Fruit fly (Drosophila melanogaster): ENCODE results near the gene CG13841.

CG13841 gene

DNA sequence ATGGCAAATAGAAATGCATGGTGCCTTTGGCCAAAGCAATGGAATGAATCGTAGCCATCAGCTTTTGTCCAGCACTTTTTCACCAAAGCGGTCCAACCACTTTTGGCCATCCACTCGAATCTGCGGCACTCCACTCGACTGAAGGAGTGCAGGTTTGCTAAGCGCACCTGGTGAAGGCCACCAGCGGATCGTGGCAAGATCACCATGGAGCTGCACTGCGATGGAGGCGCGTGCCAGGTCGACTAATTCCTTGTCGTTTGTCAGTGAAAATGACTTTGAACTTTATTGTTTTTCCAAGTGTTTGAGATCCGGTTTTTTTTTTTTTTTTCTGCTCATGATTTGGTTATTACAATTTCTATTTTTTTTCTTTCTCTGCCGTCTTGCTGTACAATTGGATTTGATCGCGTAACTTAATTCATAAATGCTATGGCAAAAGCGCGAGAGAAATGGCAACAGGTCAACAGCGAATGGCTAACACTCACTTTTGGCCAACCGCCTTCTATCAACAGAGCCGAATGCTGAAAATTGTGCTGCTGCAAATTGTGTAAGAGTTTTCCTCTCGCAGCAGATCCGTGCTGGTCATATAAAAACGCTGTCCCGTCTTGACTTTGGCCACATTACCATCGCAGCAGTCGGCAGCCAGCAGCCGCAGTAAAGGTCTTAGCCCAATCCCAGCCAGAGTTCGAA is 36.3 kb upstream of the CG13841 start, which contains the start of gene CG7031:
Gene CG7031 (plus strand): TSS at position 637 of the 687 bp plus-strand sequence.
- TF ChIP-seq knrl (GFP tag; IDR thresholded peaks at IDR 0.05; ENCODE audit: partially characterized antibody) = no peak
- TF ChIP-seq CG6272 (GFP tag; IDR thresholded peaks at IDR 0.05) = no peak
- peak; percentile 85 for TF ChIP-seq CG18011 (GFP tag; optimal IDR thresholded peaks at IDR 0.05)
- no peak for TF ChIP-seq Hr39 (optimal IDR thresholded peaks at IDR 0.05)
- TF ChIP-seq shn (GFP tag; optimal IDR thresholded peaks at IDR 0.05) = no peak

DNA sequence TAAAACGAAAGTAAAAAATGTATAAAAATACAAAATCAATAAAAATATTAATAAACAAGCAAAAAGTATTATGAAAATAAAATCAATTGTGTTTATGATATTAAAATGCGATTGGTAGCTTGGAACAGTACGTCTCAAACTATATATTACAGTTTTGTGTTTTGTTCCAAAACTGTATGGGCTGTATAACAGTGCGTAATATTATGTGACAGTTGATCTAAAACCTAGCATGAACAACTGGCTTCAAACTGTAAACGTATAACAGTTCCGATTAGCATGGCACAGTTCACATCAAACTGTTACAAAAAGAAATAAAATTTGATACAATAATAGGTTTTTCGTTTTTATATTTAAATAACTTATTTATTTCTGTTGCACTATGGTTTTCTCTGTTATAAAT is 26.5 kb upstream of the CG13841 start:
- peak; percentile 53 for TF ChIP-seq Scr (GFP tag; IDR thresholded peaks at IDR 0.05; ENCODE audit: partially characterized antibody)
- TF ChIP-seq CG15601 (tag; optimal IDR thresholded peaks at IDR 0.05) = no peak
- TF ChIP-seq run (tag; optimal IDR thresholded peaks at IDR 0.05) = no peak
- no peak for TF ChIP-seq Lpt (GFP tag; optimal IDR thresholded peaks at IDR 0.05)
- no peak for TF ChIP-seq CG4360 (GFP tag; IDR thresholded peaks at IDR 0.05)
- peak; percentile 55; the same call in 1 of the 3 replicates for TF ChIP-seq HLH4C (GFP tag; IDR thresholded peaks at IDR 0.05; ENCODE audit: partially characterized antibody)
- peak; percentile 97 for TF ChIP-seq cad (GFP tag; optimal IDR thresholded peaks at IDR 0.05)
- TF ChIP-seq dpn (GFP tag; optimal IDR thresholded peaks at IDR 0.05) = peak in 1 of 2 experiments; percentile 1
- no peak for TF ChIP-seq al (GFP tag; IDR thresholded peaks at IDR 0.05)
- no peak for TF ChIP-seq Hr3 (GFP tag; optimal IDR thresholded peaks at IDR 0.05)
- TF ChIP-seq TFAM (GFP tag; optimal IDR thresholded peaks at IDR 0.05) = no peak
- no peak for TF ChIP-seq CG11247 (GFP tag; IDR thresholded peaks at IDR 0.05)
- TF ChIP-seq bowl (GFP tag; IDR thresholded peaks at IDR 0.05) = no peak
- no peak for TF ChIP-seq kay (GFP tag; optimal IDR thresholded peaks at IDR 0.05)
- TF ChIP-seq CG8765 (GFP tag; IDR thresholded peaks at IDR 0.05) = no peak; the same call in 1 of the 2 replicates
- no peak; the same call in 2 of the 3 replicates for TF ChIP-seq vnd (GFP tag; IDR thresholded peaks at IDR 0.05; ENCODE audit: partially characterized antibody)
- TF ChIP-seq CG31388 (GFP tag; optimal IDR thresholded peaks at IDR 0.05) = no peak
- no peak for TF ChIP-seq mld (GFP tag; IDR thresholded peaks at IDR 0.05; ENCODE audit: partially characterized antibody)
- TF ChIP-seq usp (GFP tag; optimal IDR thresholded peaks at IDR 0.05) = no peak
- TF ChIP-seq wor (GFP tag; IDR thresholded peaks at IDR 0.05) = no peak
- no peak for TF ChIP-seq Asciz (GFP tag; optimal IDR thresholded peaks at IDR 0.05)
- no peak for TF ChIP-seq CG12769 (tag; optimal IDR thresholded peaks at IDR 0.05)
- no peak for TF ChIP-seq CG12104 (GFP tag; optimal IDR thresholded peaks at IDR 0.05)
- no peak for TF ChIP-seq emc (GFP tag; optimal IDR thresholded peaks at IDR 0.05)
- TF ChIP-seq sd (tag; optimal IDR thresholded peaks at IDR 0.05) = no peak
- peak; percentile 64; the same call in 1 of the 2 replicates for TF ChIP-seq amos (GFP tag; IDR thresholded peaks at IDR 0.05; ENCODE audit: partially characterized antibody)
- no peak for TF ChIP-seq ind (GFP tag; optimal IDR thresholded peaks at IDR 0.05)
- TF ChIP-seq Bgb (GFP tag; IDR thresholded peaks at IDR 0.05; ENCODE audit: partially characterized antibody) = peak; percentile 73
- TF ChIP-seq Doc2 (GFP tag; IDR thresholded peaks at IDR 0.05) = no peak
- TF ChIP-seq unpg (GFP tag; optimal IDR thresholded peaks at IDR 0.05) = no peak
- TF ChIP-seq Bteb2 (GFP tag; optimal IDR thresholded peaks at IDR 0.05) = no peak
- no peak for TF ChIP-seq B-H1 (GFP tag; IDR thresholded peaks at IDR 0.05)
- peak; percentile 96 for TF ChIP-seq CG2199 (GFP tag; IDR thresholded peaks at IDR 0.05)
- no peak for TF ChIP-seq br (optimal IDR thresholded peaks at IDR 0.05)
- TF ChIP-seq Hand (GFP tag; optimal IDR thresholded peaks at IDR 0.05) = no peak
- no peak for TF ChIP-seq CG7556 (GFP tag; optimal IDR thresholded peaks at IDR 0.05)
- no peak for TF ChIP-seq danr (GFP tag; IDR thresholded peaks at IDR 0.05)
- no peak for TF ChIP-seq CG10959 (GFP tag; IDR thresholded peaks at IDR 0.05)
- TF ChIP-seq Six4 (GFP tag; optimal IDR thresholded peaks at IDR 0.05) = no peak
- TF ChIP-seq repo (GFP tag; optimal IDR thresholded peaks at IDR 0.05) = no peak
- no peak for TF ChIP-seq CG15073 (GFP tag; optimal IDR thresholded peaks at IDR 0.05)
- no peak for TF ChIP-seq Sox102F (GFP tag; optimal IDR thresholded peaks at IDR 0.05)
- no peak for TF ChIP-seq Rx (GFP tag; IDR thresholded peaks at IDR 0.05)
- peak; percentile 81 for TF ChIP-seq Opbp (GFP tag; IDR thresholded peaks at IDR 0.05; ENCODE audit: partially characterized antibody)
- no peak for TF ChIP-seq Ptx1 (GFP tag; IDR thresholded peaks at IDR 0.05)
